Fruit fly (Drosophila melanogaster) whole organism, embryonic: ENCODE data around the gene CG14230.
A peak's percentile ranks its signal among the peaks of the same experiment; 100 is the strongest.

ENCODE experiments used
- Abd-B ChIP-seq: fragments of 200-800 bp; sonication (Bioruptor generic); optimal IDR thresholded peaks from 2 replicates; lab custom pipeline; 2018; ENCODE audit warnings: missing biosample characterization, mild to moderate bottlenecking, missing genetic modification characterization, moderate library complexity
- Bteb2 ChIP-seq: fragments of 200-800 bp; sonication (Bioruptor generic); optimal IDR thresholded peaks from 2 replicates; lab custom pipeline; 2016; ENCODE audit warnings: missing biosample characterization, missing genetic modification characterization
- CG10267 ChIP-seq: fragments of 200-800 bp; sonication (Bioruptor generic); optimal IDR thresholded peaks from 2 replicates; lab custom pipeline; 2018; ENCODE audit warnings: missing biosample characterization, mild to moderate bottlenecking, missing genetic modification characterization, moderate library complexity
- CG10979 ChIP-seq: fragments of 200-800 bp; sonication (Bioruptor generic); optimal IDR thresholded peaks from 2 replicates; lab custom pipeline; 2018; ENCODE audit warnings: missing biosample characterization, mild to moderate bottlenecking, missing genetic modification characterization, moderate library complexity
- CG11695 ChIP-seq: fragments of 200-800 bp; sonication (Bioruptor generic); IDR thresholded peaks from 3 replicates; pipeline ENCODE4 v1.3.6; 2022; ENCODE audit warnings: missing biosample characterization, missing genetic modification characterization
- CG13624 ChIP-seq: fragments of 200-800 bp; sonication (Bioruptor generic); optimal IDR thresholded peaks from 2 replicates; lab custom pipeline; 2016; ENCODE audit warnings: missing biosample characterization, missing genetic modification characterization
- CG15073 ChIP-seq: fragments of 200-800 bp; sonication (Bioruptor generic); optimal IDR thresholded peaks from 2 replicates; lab custom pipeline; 2016; ENCODE audit warnings: missing biosample characterization, missing genetic modification characterization
- CG1603 ChIP-seq: fragments of 200-800 bp; sonication (Bioruptor generic); optimal IDR thresholded peaks from 2 replicates; lab custom pipeline; 2019; ENCODE audit warnings: missing biosample characterization, mild to moderate bottlenecking, missing genetic modification characterization, moderate library complexity
- CG2875 ChIP-seq: fragments of 200-800 bp; sonication (Bioruptor generic); optimal IDR thresholded peaks from 2 replicates; lab custom pipeline; 2017; ENCODE audit warnings: missing biosample characterization, mild to moderate bottlenecking, missing genetic modification characterization, missing genetic modification reagents
- CG31388 ChIP-seq: fragments of 200-800 bp; sonication (Bioruptor generic); optimal IDR thresholded peaks from 2 replicates; lab custom pipeline; 2016; ENCODE audit warnings: missing biosample characterization, missing genetic modification characterization
- CG34224 ChIP-seq: fragments of 200-800 bp; sonication (Bioruptor generic); IDR thresholded peaks from 3 replicates; pipeline ENCODE4 v1.3.6; 2022; ENCODE audit warnings: missing biosample characterization, missing genetic modification characterization; ENCODE audit not compliant: partially characterized antibody
- CG43689 ChIP-seq: fragments of 200-800 bp; sonication (Bioruptor generic); IDR thresholded peaks from 2 replicates; pipeline ENCODE4 v1.3.6; 2022; ENCODE audit warnings: missing biosample characterization, missing genetic modification characterization
- CG4424 ChIP-seq: fragments of 200-800 bp; sonication (Bioruptor generic); optimal IDR thresholded peaks from 3 replicates; lab custom pipeline; 2016; ENCODE audit warnings: missing biosample characterization, missing genetic modification characterization
- CG6175 ChIP-seq: fragments of 200-800 bp; sonication (Bioruptor generic); IDR thresholded peaks from 3 replicates; pipeline ENCODE4 v1.3.6; 2022; ENCODE audit warnings: missing biosample characterization, missing genetic modification characterization
- CG7556 ChIP-seq: fragments of 200-800 bp; sonication (Bioruptor generic); optimal IDR thresholded peaks from 2 replicates; lab custom pipeline; 2017; ENCODE audit warnings: missing biosample characterization, mild to moderate bottlenecking, missing genetic modification characterization
- CG8944 ChIP-seq: fragments of 200-800 bp; sonication (Bioruptor generic); optimal IDR thresholded peaks from 3 replicates; lab custom pipeline; 2016; ENCODE audit warnings: missing biosample characterization, missing genetic modification characterization
- CG9727 ChIP-seq: fragments of 200-800 bp; sonication (Bioruptor generic); optimal IDR thresholded peaks from 3 replicates; lab custom pipeline; 2017; ENCODE audit warnings: missing biosample characterization, mild to moderate bottlenecking, missing genetic modification characterization
- CG9797 ChIP-seq: fragments of 200-800 bp; sonication (Bioruptor generic); optimal IDR thresholded peaks from 3 replicates; lab custom pipeline; 2018; ENCODE audit warnings: missing biosample characterization, mild to moderate bottlenecking, missing genetic modification characterization
- CHES-1-like ChIP-seq: fragments of 200-800 bp; sonication (Bioruptor generic); optimal IDR thresholded peaks from 2 replicates; lab custom pipeline; 2016; ENCODE audit warnings: missing biosample characterization, missing genetic modification characterization
- CTCF ChIP-seq: fragments of 200-800 bp; sonication (Bioruptor generic); optimal IDR thresholded peaks from 2 replicates; lab custom pipeline; 2017; ENCODE audit warnings: missing biosample characterization, mild to moderate bottlenecking, missing genetic modification characterization, moderate library complexity
- CrebB ChIP-seq: fragments of 200-800 bp; sonication (Bioruptor generic); optimal IDR thresholded peaks from 3 replicates; lab custom pipeline; 2018; ENCODE audit warnings: missing biosample characterization, mild to moderate bottlenecking, missing genetic modification characterization
- Deaf1 ChIP-seq: fragments of 200-800 bp; optimal IDR thresholded peaks from 3 replicates; lab custom pipeline; 2019; ENCODE audit warnings: missing biosample characterization, mild to moderate bottlenecking, missing genetic modification characterization, moderate library complexity
- E2f2 ChIP-seq: fragments of 200-800 bp; sonication (Bioruptor generic); IDR thresholded peaks from 2 replicates; pipeline ENCODE4 v1.3.6; 2022; ENCODE audit warnings: missing biosample characterization, missing genetic modification characterization
- Elba2 ChIP-seq: fragments of 200-800 bp; sonication (Bioruptor generic); optimal IDR thresholded peaks from 3 replicates; lab custom pipeline; 2016; ENCODE audit warnings: missing biosample characterization, missing genetic modification characterization
- Ets97D ChIP-seq: fragments of 200-800 bp; sonication (Bioruptor generic); optimal IDR thresholded peaks from 3 replicates; lab custom pipeline; 2016; ENCODE audit warnings: missing biosample characterization, missing genetic modification characterization
- GATAe ChIP-seq: fragments of 200-800 bp; sonication (Bioruptor generic); conservative IDR thresholded peaks from 2 replicates; pipeline ENCODE4 v1.3.6; 2022; ENCODE audit warnings: missing biosample characterization, missing genetic modification characterization
- Jarid2 ChIP-seq: fragments of 200-800 bp; sonication (Bioruptor generic); optimal IDR thresholded peaks from 3 replicates; lab custom pipeline; 2017; ENCODE audit warnings: mild to moderate bottlenecking, missing biosample characterization, missing genetic modification reagents, missing genetic modification characterization
- Lpt ChIP-seq: fragments of >200 bp; optimal IDR thresholded peaks from 2 replicates; lab custom pipeline; 2018; ENCODE audit warnings: missing biosample characterization, missing genetic modification characterization
- Meics ChIP-seq: fragments of 200-800 bp; sonication (Bioruptor generic); optimal IDR thresholded peaks from 2 replicates; lab custom pipeline; 2017; ENCODE audit warnings: missing biosample characterization, mild to moderate bottlenecking, missing genetic modification characterization
- Mrtf ChIP-seq: fragments of 200-800 bp; sonication (Bioruptor generic); IDR thresholded peaks from 3 replicates; pipeline ENCODE4 v1.3.6; 2022; ENCODE audit warnings: missing biosample characterization, missing genetic modification characterization
- PHDP ChIP-seq: fragments of 200-800 bp; sonication (Bioruptor generic); optimal IDR thresholded peaks from 3 replicates; lab custom pipeline; 2018; ENCODE audit warnings: missing biosample characterization, mild to moderate bottlenecking, missing genetic modification characterization, moderate library complexity
- Sox102F ChIP-seq: fragments of 200-800 bp; sonication (Bioruptor generic); optimal IDR thresholded peaks from 2 replicates; lab custom pipeline; 2018; ENCODE audit warnings: missing biosample characterization, mild to moderate bottlenecking, missing genetic modification characterization, moderate library complexity
- Trl ChIP-seq, 3 experiments: fragments of >200 bp in 2 of 3; fragments of 200-800 bp in 1 of 3; sonication (Bioruptor generic) in 1 of 3; optimal IDR thresholded peaks; 2 replicates in 1 of 3; 3 replicates in 2 of 3; lab custom pipeline; 2016 to 2017; ENCODE audit warnings: missing biosample characterization in 1 of 3, missing genetic modification characterization in 1 of 3
- ab ChIP-seq: fragments of 200-800 bp; sonication (Bioruptor generic); optimal IDR thresholded peaks from 2 replicates; lab custom pipeline; 2016; ENCODE audit warnings: missing biosample characterization, missing genetic modification characterization
- ara ChIP-seq: fragments of 200-800 bp; sonication (Bioruptor generic); IDR thresholded peaks from 2 replicates; pipeline ENCODE4 v1.3.6; 2022; ENCODE audit warnings: missing biosample characterization, missing genetic modification characterization
- caup ChIP-seq: fragments of 200-800 bp; sonication (Bioruptor generic); optimal IDR thresholded peaks from 3 replicates; lab custom pipeline; 2017; ENCODE audit warnings: missing biosample characterization, mild to moderate bottlenecking, missing genetic modification characterization, moderate library complexity; ENCODE audit not compliant: severe bottlenecking
- ewg ChIP-seq: fragments of 200-800 bp; sonication (Bioruptor generic); optimal IDR thresholded peaks from 3 replicates; lab custom pipeline; 2017; ENCODE audit warnings: mild to moderate bottlenecking, missing biosample characterization, missing genetic modification reagents, missing genetic modification characterization
- eyg ChIP-seq: fragments of 200-800 bp; sonication (Bioruptor generic); optimal IDR thresholded peaks from 3 replicates; lab custom pipeline; 2016; ENCODE audit warnings: missing biosample characterization, missing genetic modification characterization
- hb ChIP-seq: fragments of 200-800 bp; sonication (Bioruptor generic); IDR thresholded peaks from 3 replicates; pipeline ENCODE4 v1.3.6; 2022; ENCODE audit warnings: missing biosample characterization, missing genetic modification characterization; ENCODE audit not compliant: partially characterized antibody
- inv ChIP-seq: fragments of 200-800 bp; sonication (Bioruptor generic); IDR thresholded peaks from 2 replicates; pipeline ENCODE4 v1.3.6; 2022; ENCODE audit warnings: missing biosample characterization, missing genetic modification characterization; ENCODE audit not compliant: partially characterized antibody
- jing ChIP-seq: fragments of 200-800 bp; sonication (Bioruptor generic); optimal IDR thresholded peaks from 2 replicates; lab custom pipeline; 2018; ENCODE audit warnings: missing biosample characterization, mild to moderate bottlenecking, missing genetic modification characterization
- jumu ChIP-seq: fragments of 200-800 bp; sonication (Bioruptor generic); optimal IDR thresholded peaks from 3 replicates; lab custom pipeline; 2016; ENCODE audit warnings: missing biosample characterization, missing genetic modification characterization
- lola ChIP-seq, 3 experiments: fragments of >200 bp in 2 of 3; fragments of 200-800 bp in 1 of 3; sonication (Bioruptor generic) in 1 of 3; optimal IDR thresholded peaks; 2 replicates each; lab custom pipeline; 2017 to 2019; ENCODE audit warnings: missing biosample characterization in 3 of 3, missing genetic modification characterization in 3 of 3, mild to moderate bottlenecking in 1 of 3, moderate library complexity in 1 of 3
- otp ChIP-seq: fragments of 200-800 bp; sonication (Bioruptor generic); IDR thresholded peaks from 3 replicates; pipeline ENCODE4, ENCODE4 v1.3.6; 2022; ENCODE audit warnings: missing biosample characterization, missing genetic modification characterization
- pan ChIP-seq, 4 experiments: fragments of >200 bp in 3 of 4; fragments of 200-800 bp in 1 of 4; sonication (Bioruptor generic) in 1 of 4; optimal IDR thresholded peaks in 3 of 4; IDR thresholded peaks in 1 of 4; 2 replicates each; pipeline versions ENCODE4 v1.3.6 to Lab custom; 2017 to 2022; ENCODE audit warnings: missing biosample characterization in 2 of 4, missing genetic modification characterization in 2 of 4, mixed read lengths in 1 of 4
- psq ChIP-seq: fragments of 200-800 bp; sonication (Bioruptor generic); optimal IDR thresholded peaks from 2 replicates; lab custom pipeline; 2017; ENCODE audit warnings: missing biosample characterization, missing genetic modification characterization
- schlank ChIP-seq: fragments of 200-800 bp; sonication (Bioruptor generic); optimal IDR thresholded peaks from 2 replicates; lab custom pipeline; 2018; ENCODE audit warnings: missing biosample characterization, mild to moderate bottlenecking, missing genetic modification characterization
- so ChIP-seq: fragments of 200-800 bp; sonication (Bioruptor generic); IDR thresholded peaks from 3 replicates; pipeline ENCODE4 v1.3.6; 2022; ENCODE audit warnings: missing biosample characterization, missing genetic modification characterization
- zen2 ChIP-seq: fragments of 200-800 bp; sonication (Bioruptor generic); IDR thresholded peaks from 3 replicates; pipeline ENCODE4 v1.3.6; 2022; ENCODE audit warnings: missing biosample characterization, missing genetic modification characterization; ENCODE audit not compliant: partially characterized antibody

The CG14230 gene

DNA sequence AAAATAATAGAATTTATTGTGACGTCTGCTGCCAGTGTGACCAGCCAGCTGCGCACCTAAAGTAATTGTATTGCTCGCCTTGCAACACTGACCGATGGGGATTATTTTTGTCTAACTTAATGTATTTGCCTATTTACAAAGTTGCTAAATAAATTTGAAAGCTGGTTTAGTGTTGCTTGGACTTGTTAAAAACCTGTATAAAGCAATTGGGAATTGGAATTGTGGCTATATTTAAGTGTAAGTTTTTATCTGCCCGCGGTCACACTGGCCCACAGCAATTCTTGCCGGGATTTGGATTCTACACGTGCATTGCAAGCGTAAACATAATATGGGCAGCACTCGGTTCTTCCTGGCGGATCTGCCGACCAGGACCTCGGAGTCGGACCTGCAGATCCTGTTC is at the start of gene CG14230, which contains the start of gene CG14232 (continued):
- TF ChIP-seq CG9797 (GFP tag; lab: Kevin White, UChicago) (peak; percentile 81), CG8944 (GFP tag; lab: Kevin White, UChicago) (no peak), hb (GFP tag; lab: Robert Waterston, UW) (no peak), CG2875 (no peak), ab (no peak), CG10979 (tag; lab: Kevin White, UChicago) (peak; percentile 9), schlank (no peak), CG1603 (tag; lab: Kevin White, UChicago) (peak; percentile 71), lola (GFP tag; optimal IDR thresholded peaks at IDR 0.05; lab: Kevin White, UChicago) (no peak), Sox102F (GFP tag; lab: Kevin White, UChicago) (no peak), CG4424 (no peak), CHES-1-like (GFP tag; lab: Kevin White, UChicago) (peak; percentile 62), Mrtf (no peak), CG31388 (GFP tag; lab: Kevin White, UChicago) (no peak), CG10267 (tag; lab: Kevin White, UChicago) (peak; percentile 90), ewg (GFP tag; lab: Kevin White, UChicago) (peak; percentile 26)

DNA sequence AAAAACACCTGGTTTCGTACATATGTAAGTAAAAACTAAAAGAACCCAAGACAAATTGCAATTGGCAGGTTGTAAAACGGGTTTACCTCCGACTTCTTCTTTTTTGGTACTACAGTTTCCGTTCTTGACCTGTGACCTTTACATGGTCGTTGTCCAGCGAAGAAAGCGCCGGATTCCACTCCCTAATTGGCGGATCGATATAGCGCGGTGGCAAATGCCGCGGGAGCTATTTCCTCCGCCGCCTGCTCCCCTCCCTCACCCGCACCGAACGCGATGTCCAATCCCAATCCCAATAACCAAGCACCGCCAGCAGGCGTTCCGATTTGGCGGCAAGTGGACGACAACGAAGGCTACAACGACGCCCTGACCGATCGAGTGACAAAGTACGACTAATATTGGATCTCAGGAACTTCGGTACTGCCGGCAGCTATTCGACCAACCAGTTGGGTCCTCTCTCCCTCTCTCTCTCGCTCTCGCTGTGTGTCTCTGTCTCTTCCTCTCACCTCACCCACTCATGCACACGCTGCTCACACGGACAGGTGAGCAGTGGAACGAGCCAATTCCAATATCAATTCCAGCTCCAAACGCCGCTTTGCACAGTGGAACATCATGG is 41.3 kb upstream of the CG14230 start:
- no peak for TF ChIP-seq Lpt
- peak; percentile 18 for TF ChIP-seq CG13624 (GFP tag; lab: Kevin White, UChicago)
- no peak for TF ChIP-seq PHDP (tag; lab: Kevin White, UChicago)
- TF ChIP-seq Jarid2 (GFP tag; lab: Kevin White, UChicago), result peak; percentile 82
- 0 out of 3 replicates have a peak, but pooled peaks have one; percentile 31 for TF ChIP-seq CG34224 (GFP tag; lab: Robert Waterston, UW)
- TF ChIP-seq eyg (GFP tag; lab: Kevin White, UChicago), result no peak
- TF ChIP-seq jing (GFP tag; lab: Kevin White, UChicago), result no peak
- peak; percentile 48; the same call in 1 of the 3 replicates for TF ChIP-seq CG6175 (GFP tag; lab: Robert Waterston, UW)
- peak; percentile 74 to 83 for TF ChIP-seq Trl (optimal IDR thresholded peaks at IDR 0.05; lab: Kevin White, UChicago)
- no peak for TF ChIP-seq Trl (GFP tag; optimal IDR thresholded peaks at IDR 0.05; lab: Kevin White, UChicago)
- no peak for TF ChIP-seq CG9727 (GFP tag; lab: Kevin White, UChicago)
- no peak for TF ChIP-seq Elba2 (GFP tag; lab: Kevin White, UChicago)
- no peak for TF ChIP-seq Ets97D (GFP tag; lab: Kevin White, UChicago)
- no peak for TF ChIP-seq CG11695
- TF ChIP-seq inv (GFP tag; lab: Robert Waterston, UW), result no peak
- no peak for TF ChIP-seq pan (optimal IDR thresholded peaks at IDR 0.05; lab: Kevin White, UChicago)
- TF ChIP-seq pan (GFP tag; optimal IDR thresholded peaks at IDR 0.05 in 1 of 2, IDR thresholded peaks at IDR 0.05 in 1 of 2), result no peak
- no peak for TF ChIP-seq CTCF (GFP tag; lab: Kevin White, UChicago)
- no peak for TF ChIP-seq Bteb2
- no peak for TF ChIP-seq Abd-B (GFP tag; lab: Kevin White, UChicago)
- TF ChIP-seq ara (GFP tag; lab: Robert Waterston, UW), result 0 out of 2 replicates have a peak, but pooled peaks have one; percentile 21
- no peak for TF ChIP-seq CrebB
- TF ChIP-seq CG43689 (GFP tag; lab: Robert Waterston, UW), result no peak
- TF ChIP-seq otp (GFP tag; lab: Robert Waterston, UW), result no peak
- no peak for TF ChIP-seq CG15073 (GFP tag; lab: Kevin White, UChicago)
- TF ChIP-seq GATAe (GFP tag; lab: Robert Waterston, UW), result no peak
- TF ChIP-seq zen2 (GFP tag; lab: Robert Waterston, UW), result no peak
- peak; percentile 6 for TF ChIP-seq jumu (GFP tag; lab: Kevin White, UChicago)
- TF ChIP-seq caup (GFP tag; lab: Kevin White, UChicago), result no peak
- TF ChIP-seq CG7556, result no peak
- no peak for TF ChIP-seq so (GFP tag; lab: Robert Waterston, UW)
- TF ChIP-seq Meics (GFP tag; lab: Kevin White, UChicago), result no peak
- TF ChIP-seq E2f2 (GFP tag; lab: Robert Waterston, UW), result peak; percentile 27; the same call in 1 of the 2 replicates
- no peak for TF ChIP-seq psq (GFP tag; lab: Kevin White, UChicago)
- TF ChIP-seq Deaf1 (tag; lab: Kevin White, UChicago), result peak; percentile 74
